Fruit fly (Drosophila melanogaster): ENCODE results near the gene IFT57.
A peak's percentile ranks its signal among the peaks of the same experiment; 100 is the strongest.

Gene IFT57

DNA sequence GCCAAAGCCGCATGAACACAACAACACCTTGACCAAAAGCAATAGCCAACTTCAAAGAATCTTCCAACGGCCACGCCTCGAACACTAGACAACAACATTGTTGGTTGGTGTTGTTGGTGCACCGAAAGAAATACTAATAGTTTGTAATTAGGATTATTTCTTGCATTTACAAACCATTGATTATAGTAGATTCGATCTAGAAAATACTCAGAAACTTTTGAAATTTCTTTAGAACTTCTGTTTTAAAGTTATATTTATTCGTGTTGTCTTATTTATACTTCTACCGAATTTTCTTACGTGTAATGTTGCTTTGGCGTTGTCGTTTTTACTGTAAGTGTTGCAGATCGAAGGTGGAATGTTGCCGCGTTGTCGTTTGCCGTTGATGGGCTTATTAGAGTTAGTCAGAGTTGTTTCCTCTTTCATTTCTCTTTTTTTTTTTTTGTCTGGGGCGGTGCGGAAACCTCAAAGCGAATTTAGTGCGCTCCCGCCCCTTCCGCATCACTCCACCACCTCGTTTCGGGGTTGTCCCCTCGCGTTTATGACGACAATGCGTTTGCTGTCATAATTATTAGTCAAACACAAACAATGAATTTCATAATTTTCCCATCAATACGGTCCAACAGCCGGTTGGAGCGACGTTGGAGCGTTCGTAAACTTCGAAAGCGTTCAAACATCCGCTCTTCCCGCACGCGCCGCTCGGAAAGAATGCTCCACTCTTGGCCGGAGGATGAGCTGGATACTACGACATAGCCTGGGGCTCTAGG lies 45.3 kb downstream of the IFT57 start, which contains the start of gene CG43815:
TSS of gene CG43815 (plus strand) at position 532 of the 764 bp plus-strand sequence.
- no peak for TF ChIP-seq CG11398 (GFP tag; optimal IDR thresholded peaks at IDR 0.05)
- TF ChIP-seq CG15269 (tag; optimal IDR thresholded peaks at IDR 0.05): no peak
- no peak for TF ChIP-seq Sox100B (GFP tag; optimal IDR thresholded peaks at IDR 0.05)
- no peak for TF ChIP-seq CG14965 (GFP tag; optimal IDR thresholded peaks at IDR 0.05; ENCODE audit: borderline replicate concordance)
- no peak for TF ChIP-seq slou (GFP tag; optimal IDR thresholded peaks at IDR 0.05)
- no peak for TF ChIP-seq en (GFP tag; optimal IDR thresholded peaks at IDR 0.05)
- TF ChIP-seq crp (GFP tag; optimal IDR thresholded peaks at IDR 0.05): no peak
- 0 out of 2 replicates have a peak, but pooled peaks have one; percentile 16 for TF ChIP-seq CG31441 (GFP tag; IDR thresholded peaks at IDR 0.05)
- no peak for TF ChIP-seq TFAM (GFP tag; optimal IDR thresholded peaks at IDR 0.05)
- no peak for TF ChIP-seq CG15011 (GFP tag; optimal IDR thresholded peaks at IDR 0.05)
- TF ChIP-seq CG7987 (GFP tag; optimal IDR thresholded peaks at IDR 0.05): no peak
- TF ChIP-seq klu (GFP tag; IDR thresholded peaks at IDR 0.05): no peak
- TF ChIP-seq CG14050 (GFP tag; IDR thresholded peaks at IDR 0.05): no peak
- no peak for TF ChIP-seq CG13296 (GFP tag; optimal IDR thresholded peaks at IDR 0.05)
- no peak for TF ChIP-seq croc (GFP tag; conservative IDR thresholded peaks at IDR 0.05)
- TF ChIP-seq gce (GFP tag; IDR thresholded peaks at IDR 0.05): no peak
- no peak for TF ChIP-seq Drgx (GFP tag; IDR thresholded peaks at IDR 0.05)
- no peak for TF ChIP-seq CG10462 (GFP tag; optimal IDR thresholded peaks at IDR 0.05)
- no peak for TF ChIP-seq Max (GFP tag; optimal IDR thresholded peaks at IDR 0.05)
- TF ChIP-seq CG34224 (GFP tag; IDR thresholded peaks at IDR 0.05; ENCODE audit: partially characterized antibody): no peak
- TF ChIP-seq HHEX (GFP tag; optimal IDR thresholded peaks at IDR 0.05): no peak
- TF ChIP-seq vnd (GFP tag; IDR thresholded peaks at IDR 0.05; ENCODE audit: partially characterized antibody): no peak
- TF ChIP-seq zen (tag; optimal IDR thresholded peaks at IDR 0.05): no peak
- no peak for TF ChIP-seq Fer3 (tag; optimal IDR thresholded peaks at IDR 0.05)
- no peak for TF ChIP-seq sob (GFP tag; IDR thresholded peaks at IDR 0.05)
- TF ChIP-seq CG7786 (GFP tag; optimal IDR thresholded peaks at IDR 0.05): no peak
- TF ChIP-seq lmd (GFP tag; IDR thresholded peaks at IDR 0.05): no peak
- no peak for TF ChIP-seq lab (GFP tag; optimal IDR thresholded peaks at IDR 0.05)
- TF ChIP-seq ac (GFP tag; optimal IDR thresholded peaks at IDR 0.05): no peak
- TF ChIP-seq tgo (GFP tag; IDR thresholded peaks at IDR 0.05): no peak
- no peak for TF ChIP-seq gfzf (GFP tag; optimal IDR thresholded peaks at IDR 0.05)
- TF ChIP-seq CG4707 (GFP tag; optimal IDR thresholded peaks at IDR 0.05): no peak
- TF ChIP-seq pzg (GFP tag; optimal IDR thresholded peaks at IDR 0.05): no peak
- TF ChIP-seq ash1 (GFP tag; optimal IDR thresholded peaks at IDR 0.05): no peak
- no peak for TF ChIP-seq CG17186 (GFP tag; optimal IDR thresholded peaks at IDR 0.05)
- TF ChIP-seq Spps (tag; optimal IDR thresholded peaks at IDR 0.05): no peak
- TF ChIP-seq CG3163 (GFP tag; optimal IDR thresholded peaks at IDR 0.05): no peak
- peak; percentile 16 for TF ChIP-seq Oli (tag; optimal IDR thresholded peaks at IDR 0.05)
- no peak for TF ChIP-seq Mes4 (GFP tag; optimal IDR thresholded peaks at IDR 0.05)
- TF ChIP-seq CG30403 (GFP tag; optimal IDR thresholded peaks at IDR 0.05): peak; percentile 22
- no peak for TF ChIP-seq zfh1 (GFP tag; IDR thresholded peaks at IDR 0.05)
- TF ChIP-seq bab2 (GFP tag; optimal IDR thresholded peaks at IDR 0.05): no peak
- TF ChIP-seq CG18262 (tag; optimal IDR thresholded peaks at IDR 0.05): peak; percentile 32
- TF ChIP-seq insv (GFP tag; optimal IDR thresholded peaks at IDR 0.05): no peak
- TF ChIP-seq CG10267 (tag; optimal IDR thresholded peaks at IDR 0.05): peak; percentile 17
- TF ChIP-seq cato (GFP tag; optimal IDR thresholded peaks at IDR 0.05; ENCODE audit: borderline replicate concordance): no peak
- no peak for TF ChIP-seq CG42726 (GFP tag; IDR thresholded peaks at IDR 0.05; ENCODE audit: partially characterized antibody)
- peak; percentile 58 for TF ChIP-seq gem (tag; optimal IDR thresholded peaks at IDR 0.05)
- no peak for TF ChIP-seq D19B (GFP tag; optimal IDR thresholded peaks at IDR 0.05)
